Worm (Caenorhabditis elegans): ENCODE data around the gene F55A4.7.

ce11 chrX:1009512-1009911, 28.7 kb downstream of the F55A4.7 start:
- TF ChIP-seq grh-1 (GFP tag; IDR thresholded peaks at IDR 0.05) (no peak), ama-1 (optimal IDR thresholded peaks at IDR 0.05) (no peak), pqm-1 (tag; optimal IDR thresholded peaks at IDR 0.05) (no peak), nhr-77 (tag; optimal IDR thresholded peaks at IDR 0.05) (no peak), aha-1 (tag; optimal IDR thresholded peaks at IDR 0.05) (no peak), fos-1 (tag; optimal IDR thresholded peaks at IDR 0.05) (no peak), lin-35 (GFP tag; optimal IDR thresholded peaks at IDR 0.05) (no peak), aly-2 (tag; optimal IDR thresholded peaks at IDR 0.05) (no peak), elt-3 (tag; optimal IDR thresholded peaks at IDR 0.05) (no peak)
